Fruit fly (Drosophila melanogaster) whole organism, embryonic: ENCODE results near the gene Gk1.

Experiments
- CG12071 ChIP-seq: fragments of 200-800 bp; sonication (Bioruptor generic); optimal IDR thresholded peaks from 3 replicates; lab custom pipeline; 2018; ENCODE audit warnings: missing biosample characterization, mild to moderate bottlenecking, missing genetic modification characterization
- CG12219 ChIP-seq: fragments of 200-800 bp; sonication (Bioruptor generic); optimal IDR thresholded peaks from 3 replicates; lab custom pipeline; 2018; ENCODE audit warnings: missing biosample characterization, mild to moderate bottlenecking, missing genetic modification characterization
- CG17361 ChIP-seq: fragments of 200-800 bp; sonication (Bioruptor generic); IDR thresholded peaks from 3 replicates; pipeline ENCODE4 v1.3.6; 2022; ENCODE audit warnings: missing biosample characterization, missing genetic modification characterization
- CG8089 ChIP-seq: fragments of 200-800 bp; sonication (Bioruptor generic); optimal IDR thresholded peaks from 3 replicates; lab custom pipeline; 2016; ENCODE audit warnings: missing biosample characterization, missing genetic modification characterization
- CG9215 ChIP-seq: fragments of 200-800 bp; sonication (Bioruptor generic); IDR thresholded peaks from 2 replicates; pipeline ENCODE4 v1.3.6; 2022; ENCODE audit warnings: missing biosample characterization, missing genetic modification characterization
- Deaf1 ChIP-seq: fragments of 200-800 bp; optimal IDR thresholded peaks from 3 replicates; lab custom pipeline; 2019; ENCODE audit warnings: missing biosample characterization, mild to moderate bottlenecking, missing genetic modification characterization, moderate library complexity
- Meics ChIP-seq: fragments of 200-800 bp; sonication (Bioruptor generic); optimal IDR thresholded peaks from 2 replicates; lab custom pipeline; 2017; ENCODE audit warnings: missing biosample characterization, mild to moderate bottlenecking, missing genetic modification characterization
- NFAT ChIP-seq: fragments of 200-800 bp; sonication (Bioruptor generic); IDR thresholded peaks from 2 replicates; pipeline ENCODE4 v1.3.6; 2022; ENCODE audit warnings: missing biosample characterization, missing genetic modification characterization
- Rx ChIP-seq: fragments of 200-800 bp; sonication (Bioruptor generic); IDR thresholded peaks from 2 replicates; pipeline ENCODE4 v1.3.6; 2022; ENCODE audit warnings: missing biosample characterization, missing genetic modification characterization
- tin ChIP-seq: fragments of 200-800 bp; sonication (Bioruptor generic); optimal IDR thresholded peaks from 3 replicates; lab custom pipeline; 2016; ENCODE audit warnings: missing biosample characterization, missing genetic modification characterization
- vfl ChIP-seq: fragments of 200-800 bp; sonication (Bioruptor generic); optimal IDR thresholded peaks from 2 replicates; lab custom pipeline; 2016; ENCODE audit warnings: missing biosample characterization, missing genetic modification characterization
- wek ChIP-seq: fragments of 200-800 bp; sonication (Bioruptor generic); optimal IDR thresholded peaks from 3 replicates; lab custom pipeline; 2018; ENCODE audit warnings: missing biosample characterization, mild to moderate bottlenecking, missing genetic modification characterization, moderate library complexity

dm6 chr3L:157674-158179, 47.9 kb downstream of the Gk1 start:
- TF ChIP-seq CG12071 (GFP tag; lab: Kevin White, UChicago) (no peak), Meics (GFP tag; lab: Kevin White, UChicago) (no peak), wek (GFP tag; lab: Kevin White, UChicago) (no peak), NFAT (GFP tag; lab: Robert Waterston, UW) (no peak), CG8089 (no peak), vfl (GFP tag; lab: Kevin White, UChicago) (no peak), tin (GFP tag; lab: Kevin White, UChicago) (no peak), CG12219 (no peak), Deaf1 (no peak), Rx (GFP tag; lab: Robert Waterston, UW) (no peak), CG17361 (GFP tag; lab: Robert Waterston, UW) (no peak), CG9215 (GFP tag; lab: Robert Waterston, UW) (no peak)
